Fruit fly (Drosophila melanogaster) whole organism, embryonic: ENCODE measurements around the gene sea.

Experiments
- CG11247 ChIP-seq: fragments of 200-800 bp; sonication (Bioruptor generic); IDR thresholded peaks from 2 replicates; pipeline ENCODE4 v1.3.6; 2022; ENCODE audit warnings: missing biosample characterization, missing genetic modification characterization
- CG13424 ChIP-seq: fragments of 200-800 bp; sonication (Bioruptor generic); optimal IDR thresholded peaks from 2 replicates; lab custom pipeline; 2019; ENCODE audit warnings: missing biosample characterization, mild to moderate bottlenecking, missing genetic modification characterization, moderate library complexity
- CG1602 ChIP-seq: fragments of 200-800 bp; sonication (Bioruptor generic); optimal IDR thresholded peaks from 3 replicates; lab custom pipeline; 2016; ENCODE audit warnings: missing biosample characterization, missing genetic modification characterization
- CG30020 ChIP-seq: fragments of 200-800 bp; optimal IDR thresholded peaks from 2 replicates; lab custom pipeline; 2019; ENCODE audit warnings: missing biosample characterization, mild to moderate bottlenecking, missing genetic modification characterization, moderate library complexity
- CG30431 ChIP-seq: fragments of 200-800 bp; sonication (Bioruptor generic); optimal IDR thresholded peaks from 2 replicates; lab custom pipeline; 2017; ENCODE audit warnings: missing biosample characterization, missing genetic modification characterization
- CG33213 ChIP-seq: fragments of 200-800 bp; sonication (Bioruptor generic); optimal IDR thresholded peaks from 3 replicates; lab custom pipeline; 2016; ENCODE audit warnings: missing biosample characterization, missing genetic modification characterization
- CG33557 ChIP-seq: fragments of 200-800 bp; sonication (Bioruptor generic); optimal IDR thresholded peaks from 2 replicates; lab custom pipeline; 2019; ENCODE audit warnings: missing biosample characterization, mild to moderate bottlenecking, missing genetic modification characterization, moderate library complexity
- CG34224 ChIP-seq: fragments of 200-800 bp; sonication (Bioruptor generic); IDR thresholded peaks from 3 replicates; pipeline ENCODE4 v1.3.6; 2022; ENCODE audit warnings: missing biosample characterization, missing genetic modification characterization; ENCODE audit not compliant: partially characterized antibody
- CG34422 ChIP-seq: fragments of 200-800 bp; sonication (Bioruptor generic); IDR thresholded peaks from 3 replicates; pipeline ENCODE4 v1.3.6; 2022; ENCODE audit warnings: missing biosample characterization, missing genetic modification characterization
- CG3838 ChIP-seq: fragments of 200-800 bp; sonication (Bioruptor generic); optimal IDR thresholded peaks from 3 replicates; lab custom pipeline; 2016; ENCODE audit warnings: missing biosample characterization, missing genetic modification characterization
- CG4282 ChIP-seq: fragments of 200-800 bp; sonication (Bioruptor generic); optimal IDR thresholded peaks from 2 replicates; lab custom pipeline; 2016; ENCODE audit warnings: missing biosample characterization, missing genetic modification characterization
- CG5180 ChIP-seq: fragments of 200-800 bp; sonication (Bioruptor generic); optimal IDR thresholded peaks from 3 replicates; lab custom pipeline; 2017; ENCODE audit warnings: missing biosample characterization, missing genetic modification characterization, mild to moderate bottlenecking, moderate library complexity, missing genetic modification reagents
- CG5245 ChIP-seq: fragments of 200-800 bp; sonication (Bioruptor generic); optimal IDR thresholded peaks from 3 replicates; lab custom pipeline; 2016; ENCODE audit warnings: missing biosample characterization, missing genetic modification characterization
- CG6175 ChIP-seq: fragments of 200-800 bp; sonication (Bioruptor generic); IDR thresholded peaks from 3 replicates; pipeline ENCODE4 v1.3.6; 2022; ENCODE audit warnings: missing biosample characterization, missing genetic modification characterization
- CG6272 ChIP-seq: fragments of 200-800 bp; sonication (Bioruptor generic); IDR thresholded peaks from 2 replicates; pipeline ENCODE4 v1.3.6; 2022; ENCODE audit warnings: missing biosample characterization, missing genetic modification characterization
- CG8765 ChIP-seq: fragments of 200-800 bp; sonication (Bioruptor generic); IDR thresholded peaks from 2 replicates; pipeline ENCODE4 v1.3.6; 2022; ENCODE audit warnings: missing biosample characterization, missing genetic modification characterization
- CkIIα-i1 ChIP-seq: fragments of 200-800 bp; sonication (Bioruptor generic); IDR thresholded peaks from 2 replicates; pipeline ENCODE4 v1.3.6; 2022; ENCODE audit warnings: missing biosample characterization, missing genetic modification characterization
- D19B ChIP-seq: fragments of 200-800 bp; sonication (Bioruptor generic); optimal IDR thresholded peaks from 2 replicates; lab custom pipeline; 2017; ENCODE audit warnings: missing biosample characterization, mild to moderate bottlenecking, missing genetic modification characterization
- Dbx ChIP-seq: fragments of 200-800 bp; sonication (Bioruptor generic); IDR thresholded peaks from 3 replicates; pipeline ENCODE4 v1.3.6; 2022; ENCODE audit warnings: missing biosample characterization, missing genetic modification characterization
- Dek ChIP-seq: fragments of 200-800 bp; sonication (Bioruptor generic); optimal IDR thresholded peaks from 3 replicates; lab custom pipeline; 2019; ENCODE audit warnings: missing biosample characterization, mild to moderate bottlenecking, missing genetic modification characterization, moderate library complexity
- Dip2 ChIP-seq: fragments of 200-800 bp; sonication (Bioruptor generic); IDR thresholded peaks from 2 replicates; pipeline ENCODE4 v1.3.6; 2022; ENCODE audit warnings: missing biosample characterization, missing genetic modification characterization
- Doc3 ChIP-seq: fragments of 200-800 bp; sonication (Bioruptor generic); IDR thresholded peaks from 3 replicates; pipeline ENCODE4 v1.3.6; 2022; ENCODE audit warnings: missing biosample characterization, missing genetic modification characterization; ENCODE audit not compliant: partially characterized antibody
- Dref ChIP-seq: fragments of 200-800 bp; sonication (Bioruptor generic); IDR thresholded peaks from 2 replicates; pipeline ENCODE4 v1.3.6; 2022; ENCODE audit warnings: missing biosample characterization, missing genetic modification characterization
- Eip74EF ChIP-seq, 2 experiments: fragments of 200-800 bp in 1 of 2; fragments of >200 bp in 1 of 2; sonication (Bioruptor generic) in 1 of 2; optimal IDR thresholded peaks; 2 replicates each; lab custom pipeline; 2017 to 2019; ENCODE audit warnings: missing biosample characterization in 2 of 2, missing genetic modification characterization in 2 of 2, mild to moderate bottlenecking in 1 of 2, moderate library complexity in 1 of 2
- HHEX ChIP-seq: fragments of 200-800 bp; sonication (Bioruptor generic); optimal IDR thresholded peaks from 3 replicates; lab custom pipeline; 2017; ENCODE audit warnings: missing biosample characterization, mild to moderate bottlenecking, missing genetic modification characterization, missing genetic modification reagents
- Hmx ChIP-seq: fragments of 200-800 bp; sonication (Bioruptor generic); optimal IDR thresholded peaks from 2 replicates; lab custom pipeline; 2016; ENCODE audit warnings: missing biosample characterization, missing genetic modification characterization
- Max ChIP-seq: fragments of 200-800 bp; sonication (Bioruptor generic); optimal IDR thresholded peaks from 2 replicates; lab custom pipeline; 2016; ENCODE audit warnings: missing biosample characterization, mild to moderate bottlenecking, missing genetic modification characterization
- NFAT ChIP-seq: fragments of 200-800 bp; sonication (Bioruptor generic); IDR thresholded peaks from 2 replicates; pipeline ENCODE4 v1.3.6; 2022; ENCODE audit warnings: missing biosample characterization, missing genetic modification characterization
- Scr ChIP-seq: fragments of 200-800 bp; sonication (Bioruptor generic); IDR thresholded peaks from 2 replicates; pipeline ENCODE4 v1.3.6; 2022; ENCODE audit warnings: missing biosample characterization, missing genetic modification characterization; ENCODE audit not compliant: partially characterized antibody
- ato ChIP-seq: fragments of 200-800 bp; sonication (Bioruptor generic); IDR thresholded peaks from 2 replicates; pipeline ENCODE4 v1.3.6; 2022; ENCODE audit warnings: missing biosample characterization, missing genetic modification characterization; ENCODE audit not compliant: partially characterized antibody
- az2 ChIP-seq: fragments of 200-800 bp; sonication (Bioruptor generic); optimal IDR thresholded peaks from 3 replicates; lab custom pipeline; 2016; ENCODE audit warnings: missing biosample characterization, missing genetic modification characterization
- btn ChIP-seq: fragments of 200-800 bp; sonication (Bioruptor generic); optimal IDR thresholded peaks from 2 replicates; lab custom pipeline; 2016; ENCODE audit warnings: missing biosample characterization, missing genetic modification characterization
- danr ChIP-seq: fragments of 200-800 bp; sonication (Bioruptor generic); IDR thresholded peaks from 2 replicates; pipeline ENCODE4 v1.3.6; 2022; ENCODE audit warnings: missing biosample characterization, missing genetic modification characterization
- disco-r ChIP-seq: fragments of 200-800 bp; sonication (Bioruptor generic); optimal IDR thresholded peaks from 2 replicates; lab custom pipeline; 2016; ENCODE audit warnings: missing biosample characterization, missing genetic modification characterization
- grau ChIP-seq: fragments of 200-800 bp; optimal IDR thresholded peaks from 3 replicates; lab custom pipeline; 2019; ENCODE audit warnings: missing biosample characterization, mild to moderate bottlenecking, missing genetic modification characterization, moderate library complexity
- hkb ChIP-seq, 2 experiments: fragments of 200-800 bp in 1 of 2; fragments of >200 bp in 1 of 2; sonication (Bioruptor generic) in 1 of 2; IDR thresholded peaks in 1 of 2; optimal IDR thresholded peaks in 1 of 2; 2 replicates each; pipeline versions ENCODE4 v1.3.6 to Lab custom; 2017 to 2022; ENCODE audit warnings: missing biosample characterization in 1 of 2, missing genetic modification characterization in 1 of 2
- knrl ChIP-seq: fragments of 200-800 bp; sonication (Bioruptor generic); IDR thresholded peaks from 3 replicates; pipeline ENCODE4 v1.3.6; 2022; ENCODE audit warnings: missing biosample characterization, missing genetic modification characterization; ENCODE audit not compliant: partially characterized antibody
- mam ChIP-seq: fragments of 200-800 bp; sonication (Bioruptor generic); optimal IDR thresholded peaks from 3 replicates; lab custom pipeline; 2016; ENCODE audit warnings: missing biosample characterization, missing genetic modification characterization
- nmo ChIP-seq: fragments of 200-800 bp; sonication (Bioruptor generic); optimal IDR thresholded peaks from 2 replicates; lab custom pipeline; 2018; ENCODE audit warnings: missing biosample characterization, mild to moderate bottlenecking, missing genetic modification characterization, moderate library complexity
- pnt ChIP-seq: fragments of 200-800 bp; sonication (Bioruptor generic); optimal IDR thresholded peaks from 3 replicates; lab custom pipeline; 2016; ENCODE audit warnings: missing biosample characterization, missing genetic modification characterization
- run ChIP-seq: fragments of 200-800 bp; sonication (Bioruptor generic); optimal IDR thresholded peaks from 3 replicates; lab custom pipeline; 2018; ENCODE audit warnings: missing biosample characterization, mild to moderate bottlenecking, missing genetic modification characterization
- sima ChIP-seq: fragments of 200-800 bp; sonication (Bioruptor generic); optimal IDR thresholded peaks from 2 replicates; lab custom pipeline; 2016; ENCODE audit warnings: missing biosample characterization, missing genetic modification characterization
- sisA ChIP-seq: fragments of 200-800 bp; sonication (Bioruptor generic); IDR thresholded peaks from 2 replicates; pipeline ENCODE4 v1.3.6; 2022; ENCODE audit warnings: missing biosample characterization, missing genetic modification characterization
- tna ChIP-seq: fragments of 200-800 bp; sonication (Bioruptor generic); IDR thresholded peaks from 2 replicates; pipeline ENCODE4 v1.3.6; 2022; ENCODE audit warnings: missing biosample characterization, missing genetic modification characterization; ENCODE audit not compliant: partially characterized antibody
- tx ChIP-seq: fragments of 200-800 bp; sonication (Bioruptor generic); optimal IDR thresholded peaks from 2 replicates; lab custom pipeline; 2016; ENCODE audit warnings: missing biosample characterization, missing genetic modification characterization
- unc-4 ChIP-seq: fragments of 200-800 bp; sonication (Bioruptor generic); IDR thresholded peaks from 2 replicates; pipeline ENCODE4 v1.3.6; 2022; ENCODE audit warnings: missing biosample characterization, missing genetic modification characterization; ENCODE audit not compliant: partially characterized antibody
- wor ChIP-seq: fragments of 200-800 bp; sonication (Bioruptor generic); IDR thresholded peaks from 2 replicates; pipeline ENCODE4 v1.3.6; 2022; ENCODE audit warnings: missing biosample characterization, missing genetic modification characterization
- zen ChIP-seq: fragments of 200-800 bp; sonication (Bioruptor generic); optimal IDR thresholded peaks from 3 replicates; lab custom pipeline; 2018; ENCODE audit warnings: missing biosample characterization, mild to moderate bottlenecking, missing genetic modification characterization, moderate library complexity

sea gene

dm6 chr3R:11562326-11563109 is 4.3 kb downstream of the sea start (continued):
- TF ChIP-seq CG6272 = peak; percentile 82
- no peak for TF ChIP-seq hkb (optimal IDR thresholded peaks at IDR 0.05; lab: Kevin White, UChicago)
- peak; percentile 95 for TF ChIP-seq hkb (GFP tag; IDR thresholded peaks at IDR 0.05; lab: Robert Waterston, UW)
- no peak for TF ChIP-seq tna (GFP tag; lab: Robert Waterston, UW)
- TF ChIP-seq Max = peak; percentile 91
- peak; percentile 82 for TF ChIP-seq CG5180 (GFP tag; lab: Kevin White, UChicago)
- peak; percentile 85 for TF ChIP-seq CG6175 (GFP tag; lab: Robert Waterston, UW)
- no peak for TF ChIP-seq Doc3 (GFP tag; lab: Robert Waterston, UW)
- peak; percentile 85 for TF ChIP-seq CG13424 (tag; lab: Kevin White, UChicago)
- peak; percentile 38 for TF ChIP-seq CG3838 (GFP tag; lab: Kevin White, UChicago)
- TF ChIP-seq CG33213 (GFP tag; lab: Kevin White, UChicago) = peak; percentile 84
- TF ChIP-seq CkIIα-i1 (GFP tag; lab: Robert Waterston, UW) = peak; percentile 56
- 0 out of 2 replicates have a peak, but pooled peaks have one; percentile 38 for TF ChIP-seq Dref (GFP tag; lab: Robert Waterston, UW)
- peak; percentile 23; the same call in 1 of the 2 replicates for TF ChIP-seq Scr
- TF ChIP-seq CG30431 (GFP tag; lab: Kevin White, UChicago) = peak; percentile 66
- TF ChIP-seq Eip74EF (GFP tag; optimal IDR thresholded peaks at IDR 0.05; lab: Kevin White, UChicago) = peak in 1 of 2 experiments; percentile 79
- TF ChIP-seq NFAT (GFP tag; lab: Robert Waterston, UW) = peak; percentile 97
- peak; percentile 85 for TF ChIP-seq tx (GFP tag; lab: Kevin White, UChicago)
- TF ChIP-seq CG11247 (GFP tag; lab: Robert Waterston, UW) = peak; percentile 93
- TF ChIP-seq unc-4 (GFP tag; lab: Robert Waterston, UW) = no peak
- TF ChIP-seq sima (GFP tag; lab: Kevin White, UChicago) = peak; percentile 80
- peak; percentile 69 for TF ChIP-seq disco-r
- peak; percentile 94 for TF ChIP-seq pnt (GFP tag; lab: Kevin White, UChicago)
- TF ChIP-seq CG1602 (GFP tag; lab: Kevin White, UChicago) = peak; percentile 76
- peak; percentile 58 for TF ChIP-seq CG4282 (GFP tag; lab: Kevin White, UChicago)
- peak; percentile 71 for TF ChIP-seq zen (tag; lab: Kevin White, UChicago)
- TF ChIP-seq CG34224 = no peak
- peak; percentile 94 for TF ChIP-seq sisA
- TF ChIP-seq Hmx = peak; percentile 92
- TF ChIP-seq ato = peak; percentile 7; the same call in 1 of the 2 replicates
- TF ChIP-seq wor (GFP tag; lab: Robert Waterston, UW) = peak; percentile 73
- peak; percentile 86 for TF ChIP-seq az2 (GFP tag; lab: Kevin White, UChicago)
- peak; percentile 82 for TF ChIP-seq nmo (GFP tag; lab: Kevin White, UChicago)
- no peak for TF ChIP-seq knrl (GFP tag; lab: Robert Waterston, UW)
- peak; percentile 99 for TF ChIP-seq grau (tag; lab: Kevin White, UChicago)
- TF ChIP-seq Dek (tag; lab: Kevin White, UChicago) = peak; percentile 89
- TF ChIP-seq run = peak; percentile 77
- TF ChIP-seq D19B = peak; percentile 76
- peak; percentile 47 for TF ChIP-seq CG30020 (tag; lab: Kevin White, UChicago)
- TF ChIP-seq mam (GFP tag; lab: Kevin White, UChicago) = peak; percentile 97
- peak; percentile 18 for TF ChIP-seq CG33557 (GFP tag; lab: Kevin White, UChicago)
- TF ChIP-seq Dbx (GFP tag; lab: Robert Waterston, UW) = peak; percentile 95
- TF ChIP-seq Dip2 (GFP tag; lab: Robert Waterston, UW) = peak; percentile 43; the same call in 1 of the 2 replicates
- TF ChIP-seq CG34422 (GFP tag; lab: Robert Waterston, UW) = peak; percentile 97
- peak; percentile 90 for TF ChIP-seq btn (GFP tag; lab: Kevin White, UChicago)
- TF ChIP-seq CG5245 (GFP tag; lab: Kevin White, UChicago) = peak; percentile 91
- peak; percentile 77 for TF ChIP-seq CG8765 (GFP tag; lab: Robert Waterston, UW)
- peak; percentile 93 for TF ChIP-seq HHEX (GFP tag; lab: Kevin White, UChicago)
- peak; percentile 82 for TF ChIP-seq danr (GFP tag; lab: Robert Waterston, UW)
